Fruit fly (Drosophila melanogaster) whole organism, embryonic: ENCODE results near the gene CG6726.

Source experiments
- Antp ChIP-seq: fragments of 200-800 bp; sonication (Bioruptor generic); optimal IDR thresholded peaks from 3 replicates; lab custom pipeline; 2016; ENCODE audit warnings: missing biosample characterization, missing genetic modification characterization
- Bteb2 ChIP-seq: fragments of 200-800 bp; sonication (Bioruptor generic); optimal IDR thresholded peaks from 2 replicates; lab custom pipeline; 2016; ENCODE audit warnings: missing biosample characterization, missing genetic modification characterization
- CG10274 ChIP-seq: fragments of 200-800 bp; sonication (Bioruptor generic); optimal IDR thresholded peaks from 3 replicates; lab custom pipeline; 2017; ENCODE audit warnings: missing biosample characterization, mild to moderate bottlenecking, missing genetic modification characterization
- CG11085 ChIP-seq: fragments of 200-800 bp; sonication (Bioruptor generic); IDR thresholded peaks from 2 replicates; pipeline ENCODE4 v1.3.6; 2022; ENCODE audit warnings: missing biosample characterization, missing genetic modification characterization
- CG11398 ChIP-seq: fragments of 200-800 bp; sonication (Bioruptor generic); optimal IDR thresholded peaks from 2 replicates; lab custom pipeline; 2016; ENCODE audit warnings: missing biosample characterization, missing genetic modification characterization
- CG12219 ChIP-seq: fragments of 200-800 bp; sonication (Bioruptor generic); optimal IDR thresholded peaks from 3 replicates; lab custom pipeline; 2018; ENCODE audit warnings: missing biosample characterization, mild to moderate bottlenecking, missing genetic modification characterization
- CG12659 ChIP-seq: fragments of 200-800 bp; sonication (Bioruptor generic); optimal IDR thresholded peaks from 3 replicates; lab custom pipeline; 2017; ENCODE audit warnings: mild to moderate bottlenecking, missing biosample characterization, missing genetic modification reagents, missing genetic modification characterization
- CG13287 ChIP-seq: fragments of 200-800 bp; sonication (Bioruptor generic); IDR thresholded peaks from 2 replicates; pipeline ENCODE4 v1.3.6; 2022; ENCODE audit warnings: missing biosample characterization, missing genetic modification characterization; ENCODE audit not compliant: partially characterized antibody
- CG1832 ChIP-seq: fragments of 200-800 bp; sonication (Bioruptor generic); optimal IDR thresholded peaks from 2 replicates; lab custom pipeline; 2017; ENCODE audit warnings: missing biosample characterization, mild to moderate bottlenecking, missing genetic modification characterization, inconsistent platforms
- CG2678 ChIP-seq: fragments of 200-800 bp; sonication (Bioruptor generic); optimal IDR thresholded peaks from 3 replicates; lab custom pipeline; 2019; ENCODE audit warnings: missing biosample characterization, mild to moderate bottlenecking, missing genetic modification characterization, moderate library complexity
- CG2889 ChIP-seq: fragments of 200-800 bp; sonication (Bioruptor generic); IDR thresholded peaks from 3 replicates; pipeline ENCODE4 v1.3.6; 2022; ENCODE audit warnings: missing biosample characterization, missing genetic modification characterization
- CG3065 ChIP-seq: fragments of 200-800 bp; sonication (Bioruptor generic); optimal IDR thresholded peaks from 2 replicates; lab custom pipeline; 2016; ENCODE audit warnings: missing biosample characterization, missing genetic modification characterization
- CG3281 ChIP-seq: fragments of 200-800 bp; sonication (Bioruptor generic); optimal IDR thresholded peaks from 3 replicates; lab custom pipeline; 2017; ENCODE audit warnings: missing biosample characterization, mild to moderate bottlenecking, missing genetic modification characterization
- CG42726 ChIP-seq: fragments of 200-800 bp; sonication (Bioruptor generic); IDR thresholded peaks from 2 replicates; pipeline ENCODE4 v1.3.6; 2022; ENCODE audit warnings: missing biosample characterization, missing genetic modification characterization; ENCODE audit not compliant: partially characterized antibody
- CG4404 ChIP-seq: fragments of 200-800 bp; sonication (Bioruptor generic); IDR thresholded peaks from 2 replicates; pipeline ENCODE4 v1.3.6; 2022; ENCODE audit warnings: missing biosample characterization, missing genetic modification characterization
- CG5953 ChIP-seq: fragments of 200-800 bp; sonication (Bioruptor generic); IDR thresholded peaks from 2 replicates; pipeline ENCODE4 v1.3.6; 2022; ENCODE audit warnings: missing biosample characterization, missing genetic modification characterization
- CG6683 ChIP-seq: fragments of 200-800 bp; sonication (Bioruptor generic); optimal IDR thresholded peaks from 2 replicates; lab custom pipeline; 2017; ENCODE audit warnings: missing biosample characterization, mild to moderate bottlenecking, missing genetic modification characterization, missing genetic modification reagents
- CG6791 ChIP-seq: fragments of 200-800 bp; sonication (Bioruptor generic); IDR thresholded peaks from 3 replicates; pipeline ENCODE4 v1.3.6; 2022; ENCODE audit warnings: missing biosample characterization, missing genetic modification characterization; ENCODE audit not compliant: partially characterized antibody
- CG7372 ChIP-seq: fragments of 200-800 bp; sonication (Bioruptor generic); IDR thresholded peaks from 2 replicates; pipeline ENCODE4 v1.3.6; 2022; ENCODE audit warnings: missing biosample characterization, missing genetic modification characterization
- CG7745 ChIP-seq: fragments of 200-800 bp; sonication (Bioruptor generic); optimal IDR thresholded peaks from 2 replicates; lab custom pipeline; 2018; ENCODE audit warnings: missing biosample characterization, mild to moderate bottlenecking, missing genetic modification characterization, moderate library complexity
- CHES-1-like ChIP-seq: fragments of 200-800 bp; sonication (Bioruptor generic); optimal IDR thresholded peaks from 2 replicates; lab custom pipeline; 2016; ENCODE audit warnings: missing biosample characterization, missing genetic modification characterization
- Ets65A ChIP-seq: fragments of 200-800 bp; sonication (Bioruptor generic); peaks from one replicate; lab custom pipeline; 2016; ENCODE audit warnings: missing biosample characterization, missing genetic modification characterization
- HLH54F ChIP-seq: fragments of 200-800 bp; sonication (Bioruptor generic); optimal IDR thresholded peaks from 3 replicates; lab custom pipeline; 2016; ENCODE audit warnings: missing biosample characterization, missing genetic modification characterization
- HLHmδ ChIP-seq: fragments of 200-800 bp; sonication (Bioruptor generic); optimal IDR thresholded peaks from 2 replicates; lab custom pipeline; 2018; ENCODE audit warnings: missing biosample characterization, mild to moderate bottlenecking, missing genetic modification characterization, moderate library complexity
- Hand ChIP-seq: fragments of 200-800 bp; sonication (Bioruptor generic); optimal IDR thresholded peaks from 2 replicates; lab custom pipeline; 2017; ENCODE audit warnings: mild to moderate bottlenecking, missing biosample characterization, missing genetic modification reagents, missing genetic modification characterization
- Myb ChIP-seq: fragments of 200-800 bp; sonication (Bioruptor generic); optimal IDR thresholded peaks from 2 replicates; lab custom pipeline; 2016; ENCODE audit warnings: missing biosample characterization, missing genetic modification characterization
- NC2β ChIP-seq: fragments of 200-800 bp; sonication (Bioruptor generic); optimal IDR thresholded peaks from 2 replicates; lab custom pipeline; 2016; ENCODE audit warnings: missing biosample characterization, missing genetic modification characterization
- NK7.1 ChIP-seq: fragments of 200-800 bp; sonication (Bioruptor generic); optimal IDR thresholded peaks from 3 replicates; lab custom pipeline; 2016; ENCODE audit warnings: missing biosample characterization, missing genetic modification characterization
- Nf-YA ChIP-seq: fragments of 200-800 bp; sonication (Bioruptor generic); IDR thresholded peaks from 2 replicates; pipeline ENCODE4 v1.3.6; 2022; ENCODE audit warnings: missing biosample characterization, missing genetic modification characterization
- Pdp1 ChIP-seq, 2 experiments: fragments of 200-800 bp; sonication (Bioruptor generic); optimal IDR thresholded peaks; 3 replicates each; lab custom pipeline; 2016; ENCODE audit warnings: missing biosample characterization in 2 of 2, missing genetic modification characterization in 2 of 2, mild to moderate bottlenecking in 1 of 2, moderate library complexity in 1 of 2
- Stat92E ChIP-seq, 3 experiments: fragments of >200 bp in 2 of 3; fragments of 200-800 bp in 1 of 3; sonication (Bioruptor generic) in 1 of 3; optimal IDR thresholded peaks; 2 replicates each; lab custom pipeline; 2017 to 2019; ENCODE audit warnings: missing biosample characterization in 3 of 3, missing genetic modification characterization in 3 of 3, mild to moderate bottlenecking in 1 of 3, moderate library complexity in 1 of 3
- YL-1 ChIP-seq: fragments of 200-800 bp; sonication (Bioruptor generic); optimal IDR thresholded peaks from 3 replicates; lab custom pipeline; 2017; ENCODE audit warnings: missing biosample characterization, mild to moderate bottlenecking, missing genetic modification characterization
- btn ChIP-seq: fragments of 200-800 bp; sonication (Bioruptor generic); optimal IDR thresholded peaks from 2 replicates; lab custom pipeline; 2016; ENCODE audit warnings: missing biosample characterization, missing genetic modification characterization
- chm ChIP-seq: fragments of 200-800 bp; sonication (Bioruptor generic); IDR thresholded peaks from 2 replicates; pipeline ENCODE4 v1.3.6; 2022; ENCODE audit warnings: missing biosample characterization, missing genetic modification characterization
- chn ChIP-seq: fragments of 200-800 bp; sonication (Bioruptor generic); optimal IDR thresholded peaks from 2 replicates; lab custom pipeline; 2016; ENCODE audit warnings: missing biosample characterization, missing genetic modification characterization
- ci ChIP-seq: fragments of 200-800 bp; sonication (Bioruptor generic); IDR thresholded peaks from 3 replicates; pipeline ENCODE4 v1.3.6; 2022; ENCODE audit warnings: missing biosample characterization, missing genetic modification characterization
- cwo ChIP-seq: fragments of 200-800 bp; sonication (Bioruptor generic); optimal IDR thresholded peaks from 3 replicates; lab custom pipeline; 2017; ENCODE audit warnings: missing biosample characterization, missing genetic modification characterization, mild to moderate bottlenecking, moderate library complexity, missing genetic modification reagents
- dan ChIP-seq: fragments of 200-800 bp; sonication (Bioruptor generic); IDR thresholded peaks from 2 replicates; pipeline ENCODE4 v1.3.6; 2022; ENCODE audit warnings: missing biosample characterization, missing genetic modification characterization
- danr ChIP-seq: fragments of 200-800 bp; sonication (Bioruptor generic); IDR thresholded peaks from 2 replicates; pipeline ENCODE4 v1.3.6; 2022; ENCODE audit warnings: missing biosample characterization, missing genetic modification characterization
- her ChIP-seq: fragments of 200-800 bp; sonication (Bioruptor generic); optimal IDR thresholded peaks from 2 replicates; lab custom pipeline; 2016; ENCODE audit warnings: missing biosample characterization, missing genetic modification characterization
- jing ChIP-seq: fragments of 200-800 bp; sonication (Bioruptor generic); optimal IDR thresholded peaks from 2 replicates; lab custom pipeline; 2018; ENCODE audit warnings: missing biosample characterization, mild to moderate bottlenecking, missing genetic modification characterization
- lilli ChIP-seq: fragments of 200-800 bp; sonication (Bioruptor generic); optimal IDR thresholded peaks from 3 replicates; lab custom pipeline; 2016; ENCODE audit warnings: missing biosample characterization, missing genetic modification characterization
- repo ChIP-seq: fragments of 200-800 bp; sonication (Bioruptor generic); optimal IDR thresholded peaks from 2 replicates; lab custom pipeline; 2016; ENCODE audit warnings: missing biosample characterization, missing genetic modification characterization
- ro ChIP-seq: fragments of 200-800 bp; sonication (Bioruptor generic); IDR thresholded peaks from 2 replicates; pipeline ENCODE4 v1.3.6; 2022; ENCODE audit warnings: missing biosample characterization, missing genetic modification characterization
- run ChIP-seq: fragments of 200-800 bp; sonication (Bioruptor generic); optimal IDR thresholded peaks from 3 replicates; lab custom pipeline; 2018; ENCODE audit warnings: missing biosample characterization, mild to moderate bottlenecking, missing genetic modification characterization
- sd ChIP-seq: fragments of 200-800 bp; sonication (Bioruptor generic); optimal IDR thresholded peaks from 3 replicates; lab custom pipeline; 2018; ENCODE audit warnings: missing biosample characterization, mild to moderate bottlenecking, missing genetic modification characterization, moderate library complexity
- slp2 ChIP-seq: fragments of 200-800 bp; sonication (Bioruptor generic); optimal IDR thresholded peaks from 2 replicates; lab custom pipeline; 2016; ENCODE audit warnings: missing biosample characterization, missing genetic modification characterization
- sob ChIP-seq: fragments of 200-800 bp; sonication (Bioruptor generic); IDR thresholded peaks from 2 replicates; pipeline ENCODE4 v1.3.6; 2022; ENCODE audit warnings: missing biosample characterization, missing genetic modification characterization
- tx ChIP-seq: fragments of 200-800 bp; sonication (Bioruptor generic); optimal IDR thresholded peaks from 2 replicates; lab custom pipeline; 2016; ENCODE audit warnings: missing biosample characterization, missing genetic modification characterization
- vnd ChIP-seq: fragments of 200-800 bp; sonication (Bioruptor generic); IDR thresholded peaks from 3 replicates; pipeline ENCODE4 v1.3.6; 2022; ENCODE audit warnings: missing biosample characterization, missing genetic modification characterization; ENCODE audit not compliant: partially characterized antibody
- zfh2 ChIP-seq: fragments of 200-800 bp; sonication (Bioruptor generic); optimal IDR thresholded peaks from 2 replicates; lab custom pipeline; 2016; ENCODE audit warnings: missing biosample characterization, missing genetic modification characterization

Gene CG6726

dm6 chr3R:23053936-23054335 lies 37.6 kb upstream of the CG6726 start, which contains the start of gene p53 (continued):
- TF ChIP-seq ci (GFP tag; lab: Robert Waterston, UW) (peak; percentile 92), Myb (GFP tag; lab: Kevin White, UChicago) (peak; percentile 56), YL-1 (GFP tag; lab: Kevin White, UChicago) (peak; percentile 44), NC2β (GFP tag; lab: Kevin White, UChicago) (peak; percentile 84), HLH54F (GFP tag; lab: Kevin White, UChicago) (peak; percentile 52), CG4404 (GFP tag; lab: Robert Waterston, UW) (no peak), CG10274 (peak; percentile 70), slp2 (GFP tag; lab: Kevin White, UChicago) (peak; percentile 64), CG13287 (GFP tag; lab: Robert Waterston, UW) (peak; percentile 79), dan (GFP tag; lab: Robert Waterston, UW) (no peak), CG2678 (tag; lab: Kevin White, UChicago) (peak; percentile 55), CG3065 (GFP tag; lab: Kevin White, UChicago) (no peak), sd (tag; lab: Kevin White, UChicago) (peak; percentile 4), ro (no peak), CG7745 (tag; lab: Kevin White, UChicago) (no peak), CHES-1-like (GFP tag; lab: Kevin White, UChicago) (peak; percentile 68), her (GFP tag; lab: Kevin White, UChicago) (peak; percentile 68), CG12219 (peak; percentile 74), tx (peak; percentile 12), CG6683 (GFP tag; lab: Kevin White, UChicago) (peak; percentile 64), repo (GFP tag; lab: Kevin White, UChicago) (peak; percentile 63), vnd (GFP tag; lab: Robert Waterston, UW) (peak; percentile 59; the same call in 2 of the 3 replicates), Hand (GFP tag; lab: Kevin White, UChicago) (peak; percentile 35), CG1832 (GFP tag; lab: Kevin White, UChicago) (no peak), Stat92E (GFP tag; optimal IDR thresholded peaks at IDR 0.05; lab: Kevin White, UChicago) (no peak), CG6791 (GFP tag; lab: Robert Waterston, UW) (peak; percentile 80), chn (peak; percentile 65), Bteb2 (GFP tag; lab: Kevin White, UChicago) (peak; percentile 36), zfh2 (GFP tag; lab: Kevin White, UChicago) (peak; percentile 29), Pdp1 (GFP tag; optimal IDR thresholded peaks at IDR 0.05; lab: Kevin White, UChicago) (peak; percentile 57 to 59), chm (GFP tag; lab: Robert Waterston, UW) (peak; percentile 86), CG12659 (GFP tag; lab: Kevin White, UChicago) (peak; percentile 73), danr (GFP tag; lab: Robert Waterston, UW) (no peak), CG11085 (peak; percentile 70), run (tag; lab: Kevin White, UChicago) (no peak), sob (peak; percentile 80), CG2889 (no peak), lilli (GFP tag; lab: Kevin White, UChicago) (peak; percentile 47), jing (GFP tag; lab: Kevin White, UChicago) (peak; percentile 34), CG42726 (GFP tag; lab: Robert Waterston, UW) (peak; percentile 79; the same call in 1 of the 2 replicates), HLHmδ (peak; percentile 91), CG5953 (GFP tag; lab: Robert Waterston, UW) (no peak), btn (GFP tag; lab: Kevin White, UChicago) (peak; percentile 68), Ets65A (GFP tag; lab: Kevin White, UChicago) (peak; percentile 99), NK7.1 (GFP tag; lab: Kevin White, UChicago) (peak; percentile 81), CG11398 (peak; percentile 56), Nf-YA (GFP tag; lab: Robert Waterston, UW) (peak; percentile 48), Antp (GFP tag; lab: Kevin White, UChicago) (peak; percentile 13), cwo (GFP tag; lab: Kevin White, UChicago) (no peak), CG3281 (GFP tag; lab: Kevin White, UChicago) (peak; percentile 84), CG7372 (GFP tag; lab: Robert Waterston, UW) (peak; percentile 49; the same call in 1 of the 2 replicates)
